Fruit fly (Drosophila melanogaster): ENCODE measurements around the gene Tsp29Fa.
A peak's percentile ranks its signal among the peaks of the same experiment; 100 is the strongest.

Tsp29Fa gene

dm6 chr2L:8940680-8941079, 6.9 kb downstream of the Tsp29Fa start:
- TF ChIP-seq OdsH (GFP tag; optimal IDR thresholded peaks at IDR 0.05) (no peak), Rel (GFP tag; optimal IDR thresholded peaks at IDR 0.05) (no peak), Rel (tag; optimal IDR thresholded peaks at IDR 0.05) (peak; percentile 60), psq (GFP tag; optimal IDR thresholded peaks at IDR 0.05) (no peak), rgr (GFP tag; optimal IDR thresholded peaks at IDR 0.05) (peak; percentile 30)

- TF ChIP-seq foxo (GFP tag; optimal IDR thresholded peaks at IDR 0.05), result peak in 1 of 2 experiments; percentile 49
- TF ChIP-seq pan (optimal IDR thresholded peaks at IDR 0.05), result no peak
- TF ChIP-seq br (GFP tag; optimal IDR thresholded peaks at IDR 0.05), result no peak
- TF ChIP-seq GATAd (GFP tag; optimal IDR thresholded peaks at IDR 0.05), result no peak
- TF ChIP-seq brk (GFP tag; optimal IDR thresholded peaks at IDR 0.05), result peak; percentile 3
- no peak for TF ChIP-seq Myc (optimal IDR thresholded peaks at IDR 0.05)
- TF ChIP-seq Mio (GFP tag; optimal IDR thresholded peaks at IDR 0.05), result no peak
- no peak for TF ChIP-seq N (GFP tag; optimal IDR thresholded peaks at IDR 0.05)
- TF ChIP-seq Hnf4 (GFP tag; optimal IDR thresholded peaks at IDR 0.05), result peak; percentile 8
- TF ChIP-seq Abd-B (GFP tag; optimal IDR thresholded peaks at IDR 0.05), result no peak
- TF ChIP-seq sv (GFP tag; optimal IDR thresholded peaks at IDR 0.05), result no peak
- no peak for TF ChIP-seq Hr83 (GFP tag; optimal IDR thresholded peaks at IDR 0.05; ENCODE audit: poor library complexity, severe bottlenecking)
- peak; percentile 6 for TF ChIP-seq Sp1 (GFP tag; optimal IDR thresholded peaks at IDR 0.05)
- no peak for TF ChIP-seq HLH106 (tag; optimal IDR thresholded peaks at IDR 0.05)
- no peak for TF ChIP-seq Dif (GFP tag; optimal IDR thresholded peaks at IDR 0.05; ENCODE audit: partially characterized antibody)
- peak; percentile 65 for TF ChIP-seq fru (GFP tag; optimal IDR thresholded peaks at IDR 0.05)
- TF ChIP-seq OdsH (GFP tag; optimal IDR thresholded peaks at IDR 0.05), result peak; percentile 13
- no peak for TF ChIP-seq woc (GFP tag; optimal IDR thresholded peaks at IDR 0.05)
- peak; percentile 24 for TF ChIP-seq rgr (GFP tag; optimal IDR thresholded peaks at IDR 0.05)
- TF ChIP-seq h (GFP tag; optimal IDR thresholded peaks at IDR 0.05), result peak; percentile 21
- no peak for TF ChIP-seq dmrt93B (GFP tag; optimal IDR thresholded peaks at IDR 0.05)
- no peak for TF ChIP-seq Rel (GFP tag; optimal IDR thresholded peaks at IDR 0.05)
- no peak for TF ChIP-seq Rel (tag; optimal IDR thresholded peaks at IDR 0.05)
These were observed 8.1 kb downstream of the Tsp29Fa start, which contains the start of gene Argl for dm6 chr2L:8941736-8942337. Gene Argl (minus strand): TSS chr2L:8942105.

dm6 chr2L:8943110-8943509, 9.3 kb downstream of the Tsp29Fa start, which contains the start of gene CG9515:
Gene CG9515 (minus strand): TSS chr2L:8943257.
- TF ChIP-seq Sp1 (GFP tag; optimal IDR thresholded peaks at IDR 0.05) (no peak), sage (GFP tag; optimal IDR thresholded peaks at IDR 0.05) (peak; percentile 15), Hnf4 (GFP tag; optimal IDR thresholded peaks at IDR 0.05) (peak; percentile 1), rgr (GFP tag; optimal IDR thresholded peaks at IDR 0.05) (no peak), N (GFP tag; optimal IDR thresholded peaks at IDR 0.05) (no peak), Rel (GFP tag; optimal IDR thresholded peaks at IDR 0.05) (no peak), Rel (tag; optimal IDR thresholded peaks at IDR 0.05) (peak; percentile 7), brk (GFP tag; optimal IDR thresholded peaks at IDR 0.05) (peak; percentile 61)

- TF ChIP-seq Jra (GFP tag; optimal IDR thresholded peaks at IDR 0.05) (no peak), OdsH (GFP tag; optimal IDR thresholded peaks at IDR 0.05) (no peak), rgr (GFP tag; optimal IDR thresholded peaks at IDR 0.05) (no peak), dsf (GFP tag; optimal IDR thresholded peaks at IDR 0.05; ENCODE audit: borderline replicate concordance) (no peak), br (GFP tag; optimal IDR thresholded peaks at IDR 0.05) (no peak), GATAd (GFP tag; optimal IDR thresholded peaks at IDR 0.05) (no peak), CrebA (GFP tag; optimal IDR thresholded peaks at IDR 0.05; ENCODE audit: borderline replicate concordance) (no peak), ey (GFP tag; optimal IDR thresholded peaks at IDR 0.05) (no peak)
These were observed 13.1 kb downstream of the Tsp29Fa start, which contains the start of gene CG46397 for dm6 chr2L:8946718-8947316. Gene CG46397 (plus strand): TSS chr2L:8947266.

- no peak for TF ChIP-seq Vsx2 (GFP tag; optimal IDR thresholded peaks at IDR 0.05; ENCODE audit: partially characterized antibody)
- no peak for TF ChIP-seq usp (GFP tag; optimal IDR thresholded peaks at IDR 0.05)
- no peak for TF ChIP-seq pan (optimal IDR thresholded peaks at IDR 0.05)
- no peak for TF ChIP-seq Myc (optimal IDR thresholded peaks at IDR 0.05)
- TF ChIP-seq tai (GFP tag; optimal IDR thresholded peaks at IDR 0.05), result no peak
- no peak for TF ChIP-seq br (GFP tag; optimal IDR thresholded peaks at IDR 0.05)
- no peak for TF ChIP-seq CG32264 (GFP tag; optimal IDR thresholded peaks at IDR 0.05)
- TF ChIP-seq Rel (GFP tag; optimal IDR thresholded peaks at IDR 0.05), result no peak
- TF ChIP-seq Rel (tag; optimal IDR thresholded peaks at IDR 0.05), result no peak
- no peak for TF ChIP-seq sage (GFP tag; optimal IDR thresholded peaks at IDR 0.05)
- no peak for TF ChIP-seq Dif (GFP tag; optimal IDR thresholded peaks at IDR 0.05; ENCODE audit: partially characterized antibody)
- no peak for TF ChIP-seq woc (GFP tag; optimal IDR thresholded peaks at IDR 0.05)
- TF ChIP-seq jim (GFP tag; optimal IDR thresholded peaks at IDR 0.05), result no peak
- TF ChIP-seq dl (GFP tag; optimal IDR thresholded peaks at IDR 0.05; ENCODE audit: insufficient read depth in 1 of 2, partially characterized antibody in 2 of 2), result no peak
- no peak for TF ChIP-seq sv (GFP tag; optimal IDR thresholded peaks at IDR 0.05)
- TF ChIP-seq foxo (GFP tag; optimal IDR thresholded peaks at IDR 0.05), result no peak
- no peak for TF ChIP-seq brk (GFP tag; optimal IDR thresholded peaks at IDR 0.05)
- TF ChIP-seq Sp1 (GFP tag; optimal IDR thresholded peaks at IDR 0.05), result no peak
- TF ChIP-seq Jra (GFP tag; optimal IDR thresholded peaks at IDR 0.05), result no peak
These were observed 14.2 kb downstream of the Tsp29Fa start for dm6 chr2L:8947989-8948388.
